Worm (Caenorhabditis elegans): ENCODE measurements around the gene ugt-62.

DNA sequence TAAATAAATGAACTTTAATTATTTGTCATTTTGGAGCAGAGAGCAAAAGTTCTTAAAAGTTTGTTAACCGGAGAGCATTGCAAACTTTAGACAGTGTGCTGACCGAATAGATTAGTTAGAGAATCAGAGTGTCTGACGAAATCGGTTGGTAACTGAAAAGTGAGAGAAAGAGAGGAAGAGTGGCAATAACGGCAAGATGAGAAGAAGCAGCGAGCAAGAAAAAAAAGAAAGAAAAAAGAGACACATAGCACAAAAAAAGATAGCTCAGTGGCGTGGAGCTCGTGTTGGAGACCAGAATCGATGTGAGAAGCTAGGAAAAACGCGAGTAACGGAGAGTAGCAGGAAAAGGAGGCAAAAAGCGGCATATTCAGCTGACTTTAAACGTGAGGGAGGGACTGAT lies 36.1 kb downstream of the ugt-62 start:
- no peak for TF ChIP-seq ceh-24 (tag; optimal IDR thresholded peaks at IDR 0.05)
- TF ChIP-seq fkh-10 (GFP tag; optimal IDR thresholded peaks at IDR 0.05), result no peak
- peak; percentile 39 for TF ChIP-seq ceh-31 (tag; optimal IDR thresholded peaks at IDR 0.05)
- TF ChIP-seq elt-2 (tag; optimal IDR thresholded peaks at IDR 0.05), result no peak
- TF ChIP-seq pha-4 (tag; optimal IDR thresholded peaks at IDR 0.05), result no peak
- no peak for TF ChIP-seq Y22D7AL.16 (tag; optimal IDR thresholded peaks at IDR 0.05)
- no peak for TF ChIP-seq ahr-1 (tag; optimal IDR thresholded peaks at IDR 0.05)
- no peak for TF ChIP-seq madf-2 (tag; optimal IDR thresholded peaks at IDR 0.05)
- TF ChIP-seq nhr-11 (tag; optimal IDR thresholded peaks at IDR 0.05), result no peak
- no peak for TF ChIP-seq eyg-1 (tag; optimal IDR thresholded peaks at IDR 0.05)

Measured in whole organism, late embryonic.